Worm (Caenorhabditis elegans): ENCODE measurements around the gene Y51A2D.18.
A peak's percentile ranks its signal among the peaks of the same experiment; 100 is the strongest.

Y51A2D.18 gene

DNA sequence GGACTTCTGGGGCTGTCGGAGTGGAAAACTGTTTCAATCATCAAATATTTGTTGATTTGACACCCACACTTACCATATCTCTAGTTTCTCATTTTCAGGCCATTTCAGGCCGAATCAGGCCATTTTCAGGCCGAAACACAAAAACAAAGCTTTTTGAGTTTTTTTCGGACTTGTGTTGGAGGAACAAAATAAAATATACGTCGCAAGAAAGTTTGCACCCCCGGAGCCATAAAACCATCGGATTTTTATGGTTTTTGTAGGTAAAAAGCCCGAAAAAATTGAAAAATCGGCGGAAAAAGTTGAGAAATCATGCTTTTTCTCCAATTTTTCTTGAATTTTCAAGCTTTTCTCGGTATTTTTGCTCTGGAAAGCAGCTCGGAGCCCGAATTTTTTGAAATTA is 21.5 kb upstream of the Y51A2D.18 start, which contains the start of gene Y51A2D.1:
Y51A2D.1 (plus strand) TSS at position 301 of the 400 bp plus-strand sequence.
- TF ChIP-seq fax-1 (tag; optimal IDR thresholded peaks at IDR 0.05): no peak
- no peak for TF ChIP-seq hlh-8 (tag; optimal IDR thresholded peaks at IDR 0.05)
- no peak for TF ChIP-seq ttx-3 (tag; optimal IDR thresholded peaks at IDR 0.05)
- TF ChIP-seq C08G9.2 (tag; optimal IDR thresholded peaks at IDR 0.05): no peak
- no peak for TF ChIP-seq C38D4.7 (GFP tag; optimal IDR thresholded peaks at IDR 0.05)
- no peak for TF ChIP-seq sox-2 (GFP tag; IDR thresholded peaks at IDR 0.05)
- no peak for TF ChIP-seq T23F11.4 (GFP tag; optimal IDR thresholded peaks at IDR 0.05)
- TF ChIP-seq ets-4 (tag; optimal IDR thresholded peaks at IDR 0.05): no peak
- no peak for TF ChIP-seq eyg-1 (tag; optimal IDR thresholded peaks at IDR 0.05)
- TF ChIP-seq che-1 (tag; optimal IDR thresholded peaks at IDR 0.05): no peak
- TF ChIP-seq ceh-30 (tag; optimal IDR thresholded peaks at IDR 0.05): no peak
- TF ChIP-seq ceh-6 (GFP tag; optimal IDR thresholded peaks at IDR 0.05): no peak
- TF ChIP-seq fkh-10 (GFP tag; optimal IDR thresholded peaks at IDR 0.05): no peak
- no peak for TF ChIP-seq unc-55 (GFP tag; optimal IDR thresholded peaks at IDR 0.05)
- TF ChIP-seq ceh-31 (tag; optimal IDR thresholded peaks at IDR 0.05): no peak
- TF ChIP-seq ceh-18 (tag; optimal IDR thresholded peaks at IDR 0.05): no peak

DNA sequence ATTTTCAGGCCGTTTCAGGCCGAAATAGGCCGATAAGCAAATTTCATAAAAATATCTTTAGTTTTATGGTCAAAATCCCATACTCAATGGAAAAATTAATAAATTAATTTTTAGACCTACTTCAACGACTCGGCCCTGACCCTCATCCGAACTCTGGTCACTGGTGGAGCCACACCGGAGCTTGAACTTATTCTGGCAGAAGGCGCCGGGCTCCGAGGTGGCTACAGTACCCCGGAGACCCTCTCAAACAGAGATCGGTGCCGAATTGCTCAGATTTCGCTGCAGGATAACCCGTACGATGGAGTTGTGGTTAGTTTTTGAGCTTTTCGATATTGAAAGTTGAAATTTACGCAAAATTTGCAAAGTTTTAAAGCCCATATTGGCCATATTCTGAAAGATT is 19.7 kb upstream of the Y51A2D.18 start:
- TF ChIP-seq ceh-19 (GFP tag; optimal IDR thresholded peaks at IDR 0.05): no peak
- TF ChIP-seq pag-3 (tag; optimal IDR thresholded peaks at IDR 0.05; ENCODE audit: borderline replicate concordance): peak; percentile 64

DNA sequence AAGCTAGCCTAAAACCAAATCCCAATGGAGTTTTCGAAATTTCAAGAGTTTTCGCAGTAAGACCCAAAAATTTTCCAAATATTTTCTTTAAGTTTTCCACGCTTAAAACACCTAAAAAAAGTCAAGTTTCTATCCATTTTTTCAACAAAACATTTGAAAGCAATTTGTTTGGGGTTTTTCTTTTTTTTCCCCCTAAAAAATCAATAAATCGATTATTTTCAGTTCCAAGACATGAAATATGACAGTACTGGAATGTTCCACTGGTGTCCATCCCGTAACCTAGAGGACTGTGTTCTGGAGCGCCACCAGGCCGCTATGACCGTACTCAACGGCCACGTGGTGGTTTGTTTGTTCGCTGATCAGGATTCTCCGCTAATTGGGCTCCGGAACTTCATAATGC is 17.6 kb upstream of the Y51A2D.18 start:
- TF ChIP-seq hlh-30 (tag; optimal IDR thresholded peaks at IDR 0.05; ENCODE audit: insufficient read depth) (no peak), ceh-48 (tag; optimal IDR thresholded peaks at IDR 0.05) (peak; percentile 14)

DNA sequence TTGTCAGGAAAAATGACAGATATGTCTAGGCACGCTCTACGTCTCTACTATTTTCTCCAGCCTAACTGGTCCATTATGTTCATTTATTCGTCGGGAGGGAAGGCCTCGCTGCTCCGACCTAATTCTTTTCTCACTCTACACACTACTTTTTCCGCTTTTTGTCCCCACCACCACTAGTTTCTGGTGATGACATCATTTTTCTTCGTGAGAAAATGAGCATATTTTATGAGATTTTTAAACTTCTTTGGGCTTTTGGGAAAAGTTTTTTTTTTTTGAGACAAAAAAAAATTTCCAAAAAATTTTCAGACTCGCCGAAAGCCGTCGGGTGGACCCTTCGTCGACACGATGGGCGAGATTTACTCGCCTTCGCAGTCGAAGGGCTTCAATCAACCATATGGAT is 4.9 kb upstream of the Y51A2D.18 start, which contains the start of gene slo-1:
slo-1 (plus strand) TSS at position 301 of the 400 bp plus-strand sequence.
- peak; percentile 6 for TF ChIP-seq unc-42 (tag; optimal IDR thresholded peaks at IDR 0.05)
- TF ChIP-seq K02D7.2 (tag; optimal IDR thresholded peaks at IDR 0.05): no peak

DNA sequence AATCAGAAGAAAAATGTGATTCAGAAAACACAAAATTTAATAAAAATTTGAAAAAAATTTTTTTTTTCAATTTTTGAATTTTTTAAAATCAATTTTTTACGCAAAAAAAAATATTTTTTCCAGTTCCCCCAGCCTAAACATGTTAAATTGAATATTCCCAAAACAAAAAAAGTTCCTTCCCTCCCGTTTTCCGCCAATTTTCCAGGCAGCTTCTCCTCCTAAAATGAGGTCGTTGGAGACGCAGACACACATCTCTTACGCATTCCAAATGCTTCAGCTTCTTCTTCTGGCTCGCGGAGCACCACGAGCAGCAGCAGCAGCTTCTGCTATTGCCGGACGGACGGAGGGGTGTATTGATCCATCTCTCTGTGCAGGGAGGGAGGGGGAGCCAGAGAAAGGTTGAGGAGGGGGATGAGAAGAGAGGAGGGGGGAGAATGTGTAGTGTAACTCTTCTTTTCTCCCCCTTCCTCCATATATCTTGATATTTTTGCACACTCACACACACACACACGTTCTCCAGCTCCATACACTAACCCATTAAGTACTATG is 3.3 kb upstream of the Y51A2D.18 start:
- TF ChIP-seq unc-86 (tag; optimal IDR thresholded peaks at IDR 0.05) (peak; percentile 6), ceh-19 (GFP tag; optimal IDR thresholded peaks at IDR 0.05) (peak; percentile 20), hlh-6 (tag; optimal IDR thresholded peaks at IDR 0.05) (no peak), pros-1 (tag; optimal IDR thresholded peaks at IDR 0.05) (peak; percentile 4), ceh-48 (tag; optimal IDR thresholded peaks at IDR 0.05) (peak; percentile 86), nfya-1 (tag; optimal IDR thresholded peaks at IDR 0.05) (peak; percentile 75), ahr-1 (tag; optimal IDR thresholded peaks at IDR 0.05) (no peak), pqm-1 (tag; optimal IDR thresholded peaks at IDR 0.05) (no peak), ceh-31 (tag; optimal IDR thresholded peaks at IDR 0.05) (peak; percentile 29), unc-42 (tag; optimal IDR thresholded peaks at IDR 0.05) (peak; percentile 66)

DNA sequence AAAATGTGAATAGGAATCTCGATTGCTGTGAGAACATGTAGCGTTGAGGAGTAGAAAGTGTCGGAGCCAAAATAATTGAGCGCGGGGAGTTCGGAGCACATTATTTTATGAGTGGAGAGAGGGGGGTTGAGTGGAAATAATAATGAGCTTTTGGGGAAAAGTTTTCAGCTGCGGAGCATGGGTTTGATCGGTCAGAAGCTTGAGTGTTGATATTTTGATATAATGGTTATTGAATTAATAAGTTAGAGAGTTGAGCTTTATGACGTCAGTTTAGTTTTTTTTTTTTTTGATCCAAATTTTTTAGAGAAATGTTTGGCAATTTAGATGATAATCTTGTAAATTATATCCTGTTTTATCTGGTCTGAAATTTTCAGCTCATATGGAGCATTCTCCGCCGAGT is 6.8 kb downstream of the Y51A2D.18 start, which contains the start of gene srh-178:
srh-178 (minus strand) TSS at position 101 of the 400 bp plus-strand sequence.
- TF ChIP-seq ceh-9 (tag; optimal IDR thresholded peaks at IDR 0.05) (no peak), ets-4 (tag; optimal IDR thresholded peaks at IDR 0.05) (no peak), lim-6 (tag; optimal IDR thresholded peaks at IDR 0.05) (no peak), nhr-232 (tag; optimal IDR thresholded peaks at IDR 0.05) (no peak), ceh-31 (tag; optimal IDR thresholded peaks at IDR 0.05) (no peak), pha-2 (tag; optimal IDR thresholded peaks at IDR 0.05) (no peak), rnt-1 (tag; optimal IDR thresholded peaks at IDR 0.05) (no peak), pros-1 (tag; optimal IDR thresholded peaks at IDR 0.05) (no peak), unc-55 (GFP tag; optimal IDR thresholded peaks at IDR 0.05) (no peak), pha-4 (tag; optimal IDR thresholded peaks at IDR 0.05) (no peak), syd-9 (tag; optimal IDR thresholded peaks at IDR 0.05) (no peak), ama-1 (optimal IDR thresholded peaks at IDR 0.05) (no peak), pat-9 (tag; optimal IDR thresholded peaks at IDR 0.05) (no peak), che-1 (tag; optimal IDR thresholded peaks at IDR 0.05) (no peak), hlh-8 (tag; optimal IDR thresholded peaks at IDR 0.05) (no peak), ceh-14 (tag; optimal IDR thresholded peaks at IDR 0.05) (no peak), pqm-1 (tag; optimal IDR thresholded peaks at IDR 0.05) (no peak), T23F11.4 (GFP tag; optimal IDR thresholded peaks at IDR 0.05) (no peak)
